Worm (Caenorhabditis elegans) whole organism, midembryonic: ENCODE results near the gene F59G1.4.
A peak's percentile ranks its signal among the peaks of the same experiment; 100 is the strongest.
"Not testable (repeated sequence)": the region's sequence is repeated elsewhere in the genome, so short reads cannot be mapped to it uniquely, and the experiment has no call there.

Source experiments
- T22C8.4 ChIP-seq: fragments of 200-800 bp; sonication (Bioruptor generic); IDR thresholded peaks from 2 replicates; pipeline ENCODE4 v1.3.6; 2022; ENCODE audit warnings: missing genetic modification characterization, missing compliant biosample characterization
- cog-1 ChIP-seq: sonication (generic microtip); optimal IDR thresholded peaks from 2 replicates; lab custom pipeline; 2016; ENCODE audit warnings: missing genetic modification characterization, missing compliant biosample characterization
- flt-1 ChIP-seq: fragments of 200-800 bp; sonication (Bioruptor generic); IDR thresholded peaks from 2 replicates; pipeline ENCODE4 v1.3.6; 2022; ENCODE audit warnings: missing genetic modification characterization, missing compliant biosample characterization
- klf-2 ChIP-seq: fragments of 200-800 bp; sonication (Bioruptor generic); conservative IDR thresholded peaks from 2 replicates; pipeline ENCODE4 v1.3.6; 2022; ENCODE audit warnings: missing genetic modification reagents, missing genetic modification characterization, missing compliant biosample characterization
- med-1 ChIP-seq: sonication (generic microtip); optimal IDR thresholded peaks from 2 replicates; lab custom pipeline; 2017; ENCODE audit warnings: missing genetic modification characterization, mild to moderate bottlenecking, missing compliant biosample characterization, antibody characterized with exemption, missing genetic modification reagents; ENCODE audit not compliant: insufficient read depth
- ref-1 ChIP-seq: fragments of 200-800 bp; sonication (Bioruptor generic); conservative IDR thresholded peaks from 2 replicates; pipeline ENCODE4 v1.3.6; 2022; ENCODE audit warnings: missing genetic modification reagents, missing genetic modification characterization, missing compliant biosample characterization
- tab-1 ChIP-seq: fragments of 200-800 bp; sonication (Bioruptor generic); IDR thresholded peaks from 2 replicates; pipeline ENCODE4 v1.3.6; 2022; ENCODE audit warnings: missing genetic modification characterization, missing compliant biosample characterization
- ztf-23 ChIP-seq: fragments of 200-800 bp; sonication (Bioruptor generic); IDR thresholded peaks from 2 replicates; pipeline ENCODE4 v1.3.6; 2022; ENCODE audit warnings: missing genetic modification reagents, missing genetic modification characterization, missing compliant biosample characterization
- ztf-29 ChIP-seq: fragments of 200-800 bp; sonication (Bioruptor generic); IDR thresholded peaks from 2 replicates; pipeline ENCODE4 v1.3.6; 2022; ENCODE audit warnings: missing genetic modification reagents, missing genetic modification characterization, missing compliant biosample characterization

The F59G1.4 gene

ce11 chrII:5866920-5867319, 29.1 kb upstream of the F59G1.4 start:
- TF ChIP-seq klf-2, result no peak
- no peak for TF ChIP-seq med-1 (GFP tag; lab: Kevin White, UChicago)
- no peak for TF ChIP-seq flt-1 (GFP tag; lab: Robert Waterston, UW)
- TF ChIP-seq ref-1 (GFP tag; lab: Robert Waterston, UW), result no peak
- TF ChIP-seq T22C8.4 (GFP tag; lab: Robert Waterston, UW), result no peak
- no peak for TF ChIP-seq cog-1 (tag; lab: Kevin White, UChicago)
- TF ChIP-seq tab-1 (GFP tag; lab: Robert Waterston, UW), result no peak
- no peak for TF ChIP-seq ztf-29
- no peak for TF ChIP-seq ztf-23 (GFP tag; lab: Robert Waterston, UW)

ce11 chrII:5871508-5871907, 24.5 kb upstream of the F59G1.4 start:
- TF ChIP-seq ztf-23 (GFP tag; lab: Robert Waterston, UW) (no peak), ztf-29 (no peak), ref-1 (GFP tag; lab: Robert Waterston, UW) (no peak), T22C8.4 (GFP tag; lab: Robert Waterston, UW) (no peak), klf-2 (no peak), flt-1 (GFP tag; lab: Robert Waterston, UW) (no peak), cog-1 (tag; lab: Kevin White, UChicago) (no peak), tab-1 (GFP tag; lab: Robert Waterston, UW) (no peak), med-1 (GFP tag; lab: Kevin White, UChicago) (no peak)

ce11 chrII:5872414-5872813, 23.6 kb upstream of the F59G1.4 start:
- TF ChIP-seq cog-1 (tag; lab: Kevin White, UChicago) (no peak), ztf-29 (no peak), ztf-23 (GFP tag; lab: Robert Waterston, UW) (no peak), klf-2 (no peak), tab-1 (GFP tag; lab: Robert Waterston, UW) (no peak), med-1 (GFP tag; lab: Kevin White, UChicago) (no peak)

ce11 chrII:5873564-5874070, 22.4 kb upstream of the F59G1.4 start, which contains the start of gene tex-2:
Gene tex-2, minus strand, starts transcription at chrII:5873614.
- TF ChIP-seq ztf-29, result no peak
- no peak for TF ChIP-seq med-1 (GFP tag; lab: Kevin White, UChicago)
- no peak for TF ChIP-seq flt-1 (GFP tag; lab: Robert Waterston, UW)
- TF ChIP-seq cog-1 (tag; lab: Kevin White, UChicago), result no peak
- no peak for TF ChIP-seq T22C8.4 (GFP tag; lab: Robert Waterston, UW)
- no peak for TF ChIP-seq ref-1 (GFP tag; lab: Robert Waterston, UW)
- TF ChIP-seq ztf-23 (GFP tag; lab: Robert Waterston, UW), result 0 out of 2 replicates have a peak, but pooled peaks have one; percentile 39

- TF ChIP-seq ztf-23 (GFP tag; lab: Robert Waterston, UW) (no peak), flt-1 (GFP tag; lab: Robert Waterston, UW) (no peak), ref-1 (GFP tag; lab: Robert Waterston, UW) (no peak), klf-2 (no peak), T22C8.4 (GFP tag; lab: Robert Waterston, UW) (no peak), cog-1 (tag; lab: Kevin White, UChicago) (no peak), med-1 (GFP tag; lab: Kevin White, UChicago) (no peak), ztf-29 (no peak), tab-1 (GFP tag; lab: Robert Waterston, UW) (no peak)
Measured at ce11 chrII:5874130-5874529, 21.8 kb upstream of the F59G1.4 start.

ce11 chrII:5876053-5876452, 19.9 kb upstream of the F59G1.4 start, which contains the start of gene F55C12.6:
Gene F55C12.6, minus strand, starts transcription at chrII:5876153.
- TF ChIP-seq tab-1 (GFP tag; lab: Robert Waterston, UW) (no peak), med-1 (GFP tag; lab: Kevin White, UChicago) (no peak), ref-1 (GFP tag; lab: Robert Waterston, UW) (no peak), cog-1 (tag; lab: Kevin White, UChicago) (no peak), klf-2 (no peak), T22C8.4 (GFP tag; lab: Robert Waterston, UW) (no peak), ztf-23 (GFP tag; lab: Robert Waterston, UW) (no peak), flt-1 (GFP tag; lab: Robert Waterston, UW) (no peak), ztf-29 (no peak)

- TF ChIP-seq klf-2; ztf-29; tab-1 (GFP tag; lab: Robert Waterston, UW): not testable (repeated sequence)
Measured at ce11 chrII:5876511-5876910, 19.5 kb upstream of the F59G1.4 start, which contains the start of gene F55C12.2. Gene F55C12.2, plus strand, starts transcription at chrII:5876811.

- no peak for TF ChIP-seq ref-1 (GFP tag; lab: Robert Waterston, UW)
- TF ChIP-seq klf-2, result no peak
- TF ChIP-seq flt-1 (GFP tag; lab: Robert Waterston, UW), result no peak
- no peak for TF ChIP-seq ztf-29
- TF ChIP-seq ztf-23 (GFP tag; lab: Robert Waterston, UW), result no peak
- no peak for TF ChIP-seq tab-1 (GFP tag; lab: Robert Waterston, UW)
- no peak for TF ChIP-seq med-1 (GFP tag; lab: Kevin White, UChicago)
- TF ChIP-seq cog-1 (tag; lab: Kevin White, UChicago), result no peak
- no peak for TF ChIP-seq T22C8.4 (GFP tag; lab: Robert Waterston, UW)
Measured at ce11 chrII:5880677-5881076, 15.3 kb upstream of the F59G1.4 start.

- TF ChIP-seq flt-1 (GFP tag; lab: Robert Waterston, UW) (no peak), cog-1 (tag; lab: Kevin White, UChicago) (no peak), T22C8.4 (GFP tag; lab: Robert Waterston, UW) (no peak), tab-1 (GFP tag; lab: Robert Waterston, UW) (no peak), ref-1 (GFP tag; lab: Robert Waterston, UW) (no peak), med-1 (GFP tag; lab: Kevin White, UChicago) (no peak), ztf-23 (GFP tag; lab: Robert Waterston, UW) (no peak), klf-2 (no peak), ztf-29 (no peak)
Measured at ce11 chrII:5884252-5884651, 11.7 kb upstream of the F59G1.4 start, which contains the start of gene rfip-1. Gene rfip-1, plus strand, starts transcription at chrII:5884552.
